Worm (Caenorhabditis elegans) whole organism, L2 larva: Measurements from ENCODE around the gene kcc-3.

ENCODE experiments used
- C34F6.9 ChIP-seq: fragments of 150-350 bp; optimal IDR thresholded peaks from 2 replicates; lab custom pipeline; 2014; ENCODE audit warnings: missing biosample characterization, missing genetic modification characterization
- R02D3.7 ChIP-seq: fragments of 150-350 bp; optimal IDR thresholded peaks from 2 replicates; lab custom pipeline; 2014; ENCODE audit warnings: missing biosample characterization, missing genetic modification characterization
- Y55F3AM.14 ChIP-seq: fragments of 200-800 bp; sonication (Bioruptor generic); optimal IDR thresholded peaks from 2 replicates; lab custom pipeline; 2018; ENCODE audit warnings: mild to moderate bottlenecking, missing genetic modification characterization, missing compliant biosample characterization
- ZK546.5 ChIP-seq: sonication (generic microtip); optimal IDR thresholded peaks from 2 replicates; lab custom pipeline; 2017; ENCODE audit warnings: missing biosample characterization, missing genetic modification characterization
- alr-1 ChIP-seq: fragments of 150-350 bp; optimal IDR thresholded peaks from 2 replicates; lab custom pipeline; 2014; ENCODE audit warnings: missing biosample characterization, missing genetic modification characterization
- aly-2 ChIP-seq: fragments of 150-350 bp; optimal IDR thresholded peaks from 2 replicates; lab custom pipeline; 2014; ENCODE audit warnings: missing biosample characterization, missing genetic modification characterization
- ama-1 ChIP-seq: fragments of 150-350 bp; optimal IDR thresholded peaks from 2 replicates; lab custom pipeline; 2018; ENCODE audit warnings: inconsistent platforms
- blmp-1 ChIP-seq: sonication (generic microtip); optimal IDR thresholded peaks from 2 replicates; lab custom pipeline; 2017; ENCODE audit warnings: missing genetic modification characterization, mild to moderate bottlenecking, missing compliant biosample characterization, antibody characterized with exemption, moderate library complexity; ENCODE audit not compliant: insufficient read depth
- ceh-16 ChIP-seq: fragments of 150-350 bp; optimal IDR thresholded peaks from 2 replicates; lab custom pipeline; 2014; ENCODE audit warnings: missing biosample characterization, missing genetic modification characterization
- ceh-82 ChIP-seq: fragments of 150-350 bp; optimal IDR thresholded peaks from 2 replicates; lab custom pipeline; 2014; ENCODE audit warnings: missing biosample characterization, missing genetic modification characterization
- crh-2 ChIP-seq: sonication (generic microtip); optimal IDR thresholded peaks from 2 replicates; lab custom pipeline; 2017; ENCODE audit warnings: missing biosample characterization, missing genetic modification characterization
- dmd-4 ChIP-seq: sonication (generic microtip); optimal IDR thresholded peaks from 2 replicates; lab custom pipeline; 2017; ENCODE audit warnings: missing biosample characterization, missing genetic modification characterization
- egl-27 ChIP-seq: sonication (generic microtip); optimal IDR thresholded peaks from 3 replicates; lab custom pipeline; 2017; ENCODE audit warnings: missing biosample characterization, missing genetic modification reagents, missing genetic modification characterization
- elt-1 ChIP-seq: fragments of 150-350 bp; optimal IDR thresholded peaks from 2 replicates; lab custom pipeline; 2014; ENCODE audit warnings: missing biosample characterization, missing genetic modification characterization
- elt-3 ChIP-seq: sonication (generic microtip); optimal IDR thresholded peaks from 2 replicates; lab custom pipeline; 2017; ENCODE audit warnings: missing biosample characterization, missing genetic modification characterization
- fos-1 ChIP-seq: fragments of 150-350 bp; optimal IDR thresholded peaks from 2 replicates; lab custom pipeline; 2014; ENCODE audit warnings: missing biosample characterization, missing genetic modification characterization
- gmeb-1 ChIP-seq: fragments of 150-350 bp; optimal IDR thresholded peaks from 2 replicates; lab custom pipeline; 2014; ENCODE audit warnings: missing biosample characterization, missing genetic modification characterization
- lin-11 ChIP-seq: fragments of 150-350 bp; sonication (generic microtip); optimal IDR thresholded peaks from 2 replicates; lab custom pipeline; 2014; ENCODE audit warnings: missing biosample characterization, missing genetic modification characterization, inconsistent platforms, mixed read lengths
- lin-13 ChIP-seq: fragments of 150-350 bp; optimal IDR thresholded peaks from 2 replicates; lab custom pipeline; 2014; ENCODE audit warnings: missing biosample characterization, missing genetic modification reagents, missing genetic modification characterization
- lin-39 ChIP-seq: fragments of 150-350 bp; optimal IDR thresholded peaks from 2 replicates; lab custom pipeline; 2014; ENCODE audit warnings: missing biosample characterization, missing genetic modification reagents, missing genetic modification characterization
- lsy-2 ChIP-seq, 2 experiments: fragments of 150-350 bp in 1 of 2; sonication (generic microtip) in 1 of 2; optimal IDR thresholded peaks; 2 replicates each; lab custom pipeline; 2014 to 2017; ENCODE audit warnings: missing biosample characterization in 2 of 2, missing genetic modification characterization in 2 of 2
- mab-5 ChIP-seq: fragments of 150-350 bp; optimal IDR thresholded peaks from 2 replicates; lab custom pipeline; 2014; ENCODE audit warnings: missing biosample characterization, missing genetic modification characterization
- mbf-1 ChIP-seq: sonication (generic microtip); optimal IDR thresholded peaks from 2 replicates; lab custom pipeline; 2017; ENCODE audit warnings: missing biosample characterization, missing genetic modification characterization
- mdl-1 ChIP-seq, 2 experiments: fragments of 150-350 bp in 1 of 2; sonication (generic microtip) in 1 of 2; optimal IDR thresholded peaks; 2 replicates each; lab custom pipeline; 2017; ENCODE audit warnings: missing biosample characterization in 2 of 2, missing genetic modification characterization in 2 of 2
- nhr-10 ChIP-seq: sonication (generic microtip); optimal IDR thresholded peaks from 2 replicates; lab custom pipeline; 2017; ENCODE audit warnings: missing biosample characterization, missing genetic modification characterization
- nhr-11 ChIP-seq: fragments of 150-350 bp; optimal IDR thresholded peaks from 2 replicates; lab custom pipeline; 2014; ENCODE audit warnings: missing biosample characterization, missing genetic modification characterization
- nhr-12 ChIP-seq: fragments of 150-350 bp; optimal IDR thresholded peaks from 2 replicates; lab custom pipeline; 2014; ENCODE audit warnings: missing biosample characterization, missing genetic modification characterization
- nhr-129 ChIP-seq: fragments of 150-350 bp; optimal IDR thresholded peaks from 2 replicates; lab custom pipeline; 2014; ENCODE audit warnings: missing biosample characterization, missing genetic modification characterization
- nhr-21 ChIP-seq: fragments of 150-350 bp; optimal IDR thresholded peaks from 2 replicates; lab custom pipeline; 2014; ENCODE audit warnings: missing biosample characterization, missing genetic modification characterization
- nhr-23 ChIP-seq: fragments of 150-350 bp; optimal IDR thresholded peaks from 2 replicates; lab custom pipeline; 2014; ENCODE audit warnings: missing biosample characterization, missing genetic modification reagents, missing genetic modification characterization
- nhr-237 ChIP-seq: fragments of 150-350 bp; optimal IDR thresholded peaks from 2 replicates; lab custom pipeline; 2014; ENCODE audit warnings: missing biosample characterization, missing genetic modification characterization
- nhr-25 ChIP-seq: fragments of 150-350 bp; sonication (generic microtip); optimal IDR thresholded peaks from 3 replicates; lab custom pipeline; 2014; ENCODE audit warnings: missing biosample characterization, missing genetic modification characterization
- nhr-6 ChIP-seq: fragments of 150-350 bp; optimal IDR thresholded peaks from 2 replicates; lab custom pipeline; 2014; ENCODE audit warnings: missing biosample characterization, missing genetic modification characterization
- nhr-77 ChIP-seq: fragments of 150-350 bp; optimal IDR thresholded peaks from 2 replicates; lab custom pipeline; 2014; ENCODE audit warnings: missing biosample characterization, missing genetic modification characterization
- peb-1 ChIP-seq: fragments of 150-350 bp; optimal IDR thresholded peaks from 2 replicates; lab custom pipeline; 2014; ENCODE audit warnings: missing biosample characterization, missing genetic modification characterization
- sem-4 ChIP-seq: fragments of 150-350 bp; optimal IDR thresholded peaks from 2 replicates; lab custom pipeline; 2014; ENCODE audit warnings: missing biosample characterization, missing genetic modification reagents, missing genetic modification characterization
- skn-1 ChIP-seq: sonication (generic microtip); optimal IDR thresholded peaks from 2 replicates; lab custom pipeline; 2017; ENCODE audit warnings: missing biosample characterization, missing genetic modification characterization
- sma-3 ChIP-seq: sonication (generic microtip); optimal IDR thresholded peaks from 2 replicates; lab custom pipeline; 2016; ENCODE audit warnings: missing genetic modification reagents, missing genetic modification characterization, missing compliant biosample characterization
- sma-9 ChIP-seq, 2 experiments: fragments of 150-350 bp in 1 of 2; sonication (generic microtip) in 1 of 2; optimal IDR thresholded peaks; 2 replicates each; lab custom pipeline; 2014 to 2016; ENCODE audit warnings: missing genetic modification characterization in 2 of 2, mild to moderate bottlenecking in 1 of 2, missing biosample characterization in 1 of 2, missing compliant biosample characterization in 1 of 2, missing genetic modification reagents in 1 of 2, moderate library complexity in 1 of 2
- unc-39 ChIP-seq: fragments of 150-350 bp; optimal IDR thresholded peaks from 2 replicates; lab custom pipeline; 2014; ENCODE audit warnings: missing biosample characterization, missing genetic modification characterization
- unc-55 ChIP-seq: fragments of 150-350 bp; sonication (generic microtip); optimal IDR thresholded peaks from 3 replicates; lab custom pipeline; 2014; ENCODE audit warnings: missing biosample characterization, missing genetic modification reagents, missing genetic modification characterization
- unc-62 ChIP-seq: fragments of 150-350 bp; optimal IDR thresholded peaks from 2 replicates; lab custom pipeline; 2014; ENCODE audit warnings: missing biosample characterization, missing genetic modification reagents, missing genetic modification characterization
- zag-1 ChIP-seq: fragments of 150-350 bp; optimal IDR thresholded peaks from 2 replicates; lab custom pipeline; 2014; ENCODE audit warnings: missing biosample characterization, missing genetic modification characterization
- ztf-1 ChIP-seq: fragments of 200-800 bp; sonication (Bioruptor generic); conservative IDR thresholded peaks from 2 replicates; pipeline ENCODE4 v1.3.6; 2022; ENCODE audit warnings: missing genetic modification characterization, missing compliant biosample characterization
- ztf-4 ChIP-seq: fragments of 150-350 bp; optimal IDR thresholded peaks from 2 replicates; lab custom pipeline; 2014; ENCODE audit warnings: missing biosample characterization, missing genetic modification characterization

kcc-3 gene

ce11 chrII:7420157-7420556 lies 13.9 kb downstream of the kcc-3 start:
- TF ChIP-seq Y55F3AM.14 (GFP tag; lab: Kevin White, UChicago) (no peak), unc-39 (tag; lab: Kevin White, UChicago) (no peak), crh-2 (tag; lab: Kevin White, UChicago) (peak; percentile 28), ceh-82 (no peak), nhr-129 (tag; lab: Kevin White, UChicago) (peak; percentile 44)
- TF ChIP-seq, all 48 proteins: peak for 2

ce11 chrII:7419563-7419962 lies 14.5 kb downstream of the kcc-3 start:
- TF ChIP-seq mab-5 (tag; lab: Kevin White, UChicago): no peak
- TF ChIP-seq mdl-1 (tag; optimal IDR thresholded peaks at IDR 0.05; lab: Kevin White, UChicago): no peak
- TF ChIP-seq lin-13: no peak
- TF ChIP-seq nhr-129 (tag; lab: Kevin White, UChicago): peak; percentile 42
- TF ChIP-seq ztf-4: no peak
- no peak for TF ChIP-seq nhr-11

ce11 chrII:7413764-7414163 lies 20.3 kb downstream of the kcc-3 start:
- no peak for TF ChIP-seq elt-3 (tag; lab: Kevin White, UChicago)
- no peak for TF ChIP-seq nhr-12 (tag; lab: Kevin White, UChicago)
- TF ChIP-seq ZK546.5 (tag; lab: Kevin White, UChicago): no peak
- TF ChIP-seq sma-3 (GFP tag; lab: Kevin White, UChicago): no peak
- TF ChIP-seq dmd-4 (tag; lab: Kevin White, UChicago): no peak
- TF ChIP-seq elt-1 (tag; lab: Kevin White, UChicago): no peak
- TF ChIP-seq lin-13: no peak
- no peak for TF ChIP-seq nhr-6 (tag; lab: Kevin White, UChicago)
- TF ChIP-seq nhr-129 (tag; lab: Kevin White, UChicago): no peak
- no peak for TF ChIP-seq crh-2 (tag; lab: Kevin White, UChicago)
- TF ChIP-seq peb-1 (tag; lab: Kevin White, UChicago): no peak
- TF ChIP-seq mbf-1: no peak
- no peak for TF ChIP-seq R02D3.7
- no peak for TF ChIP-seq skn-1
- no peak for TF ChIP-seq gmeb-1 (tag; lab: Kevin White, UChicago)

ce11 chrII:7413275-7413674 lies 20.8 kb downstream of the kcc-3 start:
- peak; percentile 79 for TF ChIP-seq nhr-25 (tag; lab: Kevin White, UChicago)
- no peak for TF ChIP-seq ama-1 (lab: Kevin White, UChicago)
- TF ChIP-seq lin-39 (tag; lab: Kevin White, UChicago): no peak
- TF ChIP-seq ZK546.5 (tag; lab: Kevin White, UChicago): no peak
- TF ChIP-seq zag-1 (tag; lab: Kevin White, UChicago): no peak
- TF ChIP-seq dmd-4 (tag; lab: Kevin White, UChicago): no peak
- TF ChIP-seq nhr-237 (tag; lab: Kevin White, UChicago): no peak
- no peak for TF ChIP-seq egl-27
- peak; percentile 49 for TF ChIP-seq nhr-129 (tag; lab: Kevin White, UChicago)
- no peak for TF ChIP-seq lin-13
- no peak for TF ChIP-seq ceh-82
- TF ChIP-seq nhr-6 (tag; lab: Kevin White, UChicago): no peak
- no peak for TF ChIP-seq crh-2 (tag; lab: Kevin White, UChicago)
- TF ChIP-seq nhr-77 (tag; lab: Kevin White, UChicago): no peak
- no peak for TF ChIP-seq lsy-2 (tag; optimal IDR thresholded peaks at IDR 0.05; lab: Kevin White, UChicago)
- no peak for TF ChIP-seq elt-3 (tag; lab: Kevin White, UChicago)
- no peak for TF ChIP-seq ceh-16
- TF ChIP-seq elt-1 (tag; lab: Kevin White, UChicago): no peak
- no peak for TF ChIP-seq Y55F3AM.14 (GFP tag; lab: Kevin White, UChicago)
- TF ChIP-seq ztf-1: no peak
- TF ChIP-seq fos-1 (tag; lab: Kevin White, UChicago): no peak
- TF ChIP-seq sma-9 (GFP tag; optimal IDR thresholded peaks at IDR 0.05; lab: Kevin White, UChicago): peak; percentile 56
- no peak for TF ChIP-seq sma-9 (tag; optimal IDR thresholded peaks at IDR 0.05; lab: Kevin White, UChicago)
- no peak for TF ChIP-seq nhr-11
- no peak for TF ChIP-seq R02D3.7
- no peak for TF ChIP-seq mdl-1 (tag; optimal IDR thresholded peaks at IDR 0.05; lab: Kevin White, UChicago)
- no peak for TF ChIP-seq unc-62 (GFP tag; lab: Kevin White, UChicago)
- TF ChIP-seq nhr-21 (tag; lab: Kevin White, UChicago): peak; percentile 30
- TF ChIP-seq C34F6.9: no peak
- peak; percentile 33 for TF ChIP-seq blmp-1 (tag; lab: Kevin White, UChicago)
- no peak for TF ChIP-seq ztf-4
- TF ChIP-seq sma-3 (GFP tag; lab: Kevin White, UChicago): no peak
- no peak for TF ChIP-seq lin-11
- TF ChIP-seq aly-2 (tag; lab: Kevin White, UChicago): no peak
- no peak for TF ChIP-seq mbf-1
- TF ChIP-seq gmeb-1 (tag; lab: Kevin White, UChicago): no peak
- no peak for TF ChIP-seq nhr-10 (tag; lab: Kevin White, UChicago)
- no peak for TF ChIP-seq sem-4 (tag; lab: Kevin White, UChicago)
- no peak for TF ChIP-seq alr-1 (tag; lab: Kevin White, UChicago)
- TF ChIP-seq nhr-23: no peak
- no peak for TF ChIP-seq unc-39 (tag; lab: Kevin White, UChicago)
- no peak for TF ChIP-seq unc-55 (GFP tag; lab: Kevin White, UChicago)
